Fruit fly (Drosophila melanogaster): ENCODE results near the gene MSBP.

The MSBP gene

dm6 chrX:15841346-15841745 is 48.6 kb downstream of the MSBP start:
- no peak for TF ChIP-seq CTCF (optimal IDR thresholded peaks at IDR 0.05)
- no peak for TF ChIP-seq CG8478 (optimal IDR thresholded peaks at IDR 0.05)

dm6 chrX:15840003-15840402 is 49.9 kb downstream of the MSBP start:
- no peak for TF ChIP-seq CG8478 (optimal IDR thresholded peaks at IDR 0.05)
- peak in 1 of 2 experiments; percentile 10 for TF ChIP-seq CTCF (optimal IDR thresholded peaks at IDR 0.05)
